Worm (Caenorhabditis elegans): ENCODE data around the gene swsn-7.

The swsn-7 gene

DNA sequence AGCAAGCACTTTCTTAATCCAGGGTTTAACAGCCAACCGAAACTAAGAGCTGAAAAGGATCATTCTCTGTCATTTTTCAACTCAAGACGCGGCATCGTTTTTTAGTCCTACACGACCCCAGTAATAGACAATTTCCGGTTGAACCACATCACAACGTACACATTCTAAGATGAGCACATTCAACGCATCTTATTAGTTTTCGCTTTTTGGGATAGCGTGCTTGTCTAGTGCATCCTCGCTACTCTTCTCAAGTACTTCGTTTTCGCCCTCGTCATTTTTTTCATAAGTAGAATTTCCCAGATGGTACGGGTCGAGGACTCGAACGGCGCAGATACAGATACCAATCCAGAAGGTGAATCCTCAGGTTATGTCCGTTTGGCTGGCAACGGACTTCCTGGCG is 14.7 kb upstream of the swsn-7 start, which contains the start of gene T05H10.1:
TSS of gene T05H10.1 (plus strand) at position 301 of the 400 bp plus-strand sequence.
- TF ChIP-seq ceh-16 (tag; optimal IDR thresholded peaks at IDR 0.05) (no peak), unc-62 (GFP tag; optimal IDR thresholded peaks at IDR 0.05) (no peak), peb-1 (tag; optimal IDR thresholded peaks at IDR 0.05) (no peak), blmp-1 (tag; optimal IDR thresholded peaks at IDR 0.05; ENCODE audit: insufficient read depth) (no peak), nhr-129 (tag; optimal IDR thresholded peaks at IDR 0.05) (no peak), C34F6.9 (tag; optimal IDR thresholded peaks at IDR 0.05) (no peak), lin-13 (GFP tag; optimal IDR thresholded peaks at IDR 0.05) (no peak), aly-2 (tag; optimal IDR thresholded peaks at IDR 0.05) (no peak), mab-5 (tag; optimal IDR thresholded peaks at IDR 0.05) (no peak), skn-1 (tag; optimal IDR thresholded peaks at IDR 0.05) (no peak), alr-1 (tag; optimal IDR thresholded peaks at IDR 0.05) (no peak), lin-39 (tag; optimal IDR thresholded peaks at IDR 0.05) (no peak), nhr-25 (tag; optimal IDR thresholded peaks at IDR 0.05) (no peak), ceh-82 (tag; optimal IDR thresholded peaks at IDR 0.05) (no peak), nhr-11 (tag; optimal IDR thresholded peaks at IDR 0.05) (no peak), ztf-4 (tag; optimal IDR thresholded peaks at IDR 0.05) (no peak), ZK546.5 (tag; optimal IDR thresholded peaks at IDR 0.05) (no peak), crh-2 (tag; optimal IDR thresholded peaks at IDR 0.05) (no peak)

DNA sequence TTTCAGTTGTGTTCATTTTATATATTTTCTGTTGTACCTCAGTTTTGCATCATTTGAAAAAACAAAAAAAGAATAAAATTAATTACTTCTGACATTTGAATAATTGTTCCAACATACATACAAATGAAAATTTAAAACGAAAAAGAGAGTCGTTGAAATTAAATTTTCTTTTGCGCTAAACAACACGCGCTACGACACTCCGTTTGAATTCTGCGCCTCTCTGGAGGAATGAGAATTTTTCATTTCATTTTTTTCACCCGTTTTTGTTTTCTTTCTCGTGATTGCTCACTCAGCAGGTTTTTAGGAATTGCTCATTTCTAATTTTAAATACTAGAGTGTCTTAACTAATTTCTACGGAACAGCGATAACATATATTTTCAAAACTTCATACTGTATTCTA is 14.1 kb upstream of the swsn-7 start:
- TF ChIP-seq lin-13 (GFP tag; optimal IDR thresholded peaks at IDR 0.05): peak; percentile 34
- TF ChIP-seq C34F6.9 (tag; optimal IDR thresholded peaks at IDR 0.05): peak; percentile 66
- TF ChIP-seq lsy-2 (tag; optimal IDR thresholded peaks at IDR 0.05): peak in 1 of 2 experiments; percentile 69
- peak; percentile 67 for TF ChIP-seq unc-55 (GFP tag; optimal IDR thresholded peaks at IDR 0.05)
- no peak for TF ChIP-seq ztf-1 (GFP tag; conservative IDR thresholded peaks at IDR 0.05)
- TF ChIP-seq nhr-6 (tag; optimal IDR thresholded peaks at IDR 0.05): no peak
- no peak for TF ChIP-seq nhr-21 (tag; optimal IDR thresholded peaks at IDR 0.05)
- TF ChIP-seq fos-1 (tag; optimal IDR thresholded peaks at IDR 0.05): no peak
- TF ChIP-seq nhr-10 (tag; optimal IDR thresholded peaks at IDR 0.05): no peak
- no peak for TF ChIP-seq zag-1 (tag; optimal IDR thresholded peaks at IDR 0.05)
- TF ChIP-seq ztf-11 (tag; optimal IDR thresholded peaks at IDR 0.05): no peak
- no peak for TF ChIP-seq unc-62 (GFP tag; optimal IDR thresholded peaks at IDR 0.05)
- TF ChIP-seq skn-1 (tag; optimal IDR thresholded peaks at IDR 0.05): no peak
- TF ChIP-seq mab-5 (tag; optimal IDR thresholded peaks at IDR 0.05): no peak
- no peak for TF ChIP-seq elt-3 (tag; optimal IDR thresholded peaks at IDR 0.05)
- no peak for TF ChIP-seq mbf-1 (tag; optimal IDR thresholded peaks at IDR 0.05)
- no peak for TF ChIP-seq ztf-4 (tag; optimal IDR thresholded peaks at IDR 0.05)
- no peak for TF ChIP-seq mdl-1 (tag; optimal IDR thresholded peaks at IDR 0.05)
- TF ChIP-seq nhr-129 (tag; optimal IDR thresholded peaks at IDR 0.05): peak; percentile 38

DNA sequence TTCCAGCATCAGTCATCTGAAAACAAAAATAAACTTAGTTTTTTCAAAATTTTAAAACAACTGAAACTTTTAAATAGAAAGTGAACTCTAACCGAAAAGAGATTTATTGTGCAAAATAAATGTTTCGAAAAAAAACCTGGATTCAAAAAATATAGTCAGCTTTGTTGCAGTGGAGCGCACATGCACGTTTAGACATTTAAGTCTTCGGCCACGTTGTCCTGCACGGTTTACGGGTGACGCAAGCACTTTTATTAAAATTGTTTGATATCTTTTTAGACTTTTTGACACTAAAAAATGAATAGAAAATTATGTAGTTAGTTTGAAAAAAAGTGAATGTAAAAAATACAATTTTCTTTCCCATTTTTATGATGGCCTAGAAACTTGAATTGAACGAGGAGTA is 11.9 kb upstream of the swsn-7 start, which contains the start of the genes ubh-4 and algn-6:
TSS of gene ubh-4 (minus strand) at position 182 of the 400 bp plus-strand sequence.
TSS of gene algn-6 (plus strand) at position 387 of the 400 bp plus-strand sequence.
- TF ChIP-seq crh-2 (tag; optimal IDR thresholded peaks at IDR 0.05) (peak; percentile 62), unc-55 (GFP tag; optimal IDR thresholded peaks at IDR 0.05) (peak; percentile 72), fos-1 (tag; optimal IDR thresholded peaks at IDR 0.05) (peak; percentile 45), egl-27 (tag; optimal IDR thresholded peaks at IDR 0.05) (no peak), ztf-1 (GFP tag; conservative IDR thresholded peaks at IDR 0.05) (no peak), nhr-25 (tag; optimal IDR thresholded peaks at IDR 0.05) (no peak), lsy-2 (tag; optimal IDR thresholded peaks at IDR 0.05) (peak; percentile 57 to 96), sma-3 (GFP tag; optimal IDR thresholded peaks at IDR 0.05) (peak; percentile 66), sma-9 (GFP tag; optimal IDR thresholded peaks at IDR 0.05) (peak; percentile 26), sma-9 (tag; optimal IDR thresholded peaks at IDR 0.05) (no peak), nhr-77 (tag; optimal IDR thresholded peaks at IDR 0.05) (no peak), nhr-10 (tag; optimal IDR thresholded peaks at IDR 0.05) (no peak), nhr-129 (tag; optimal IDR thresholded peaks at IDR 0.05) (peak; percentile 61), lin-39 (tag; optimal IDR thresholded peaks at IDR 0.05) (no peak), C34F6.9 (tag; optimal IDR thresholded peaks at IDR 0.05) (peak; percentile 86), skn-1 (tag; optimal IDR thresholded peaks at IDR 0.05) (peak; percentile 53), mbf-1 (tag; optimal IDR thresholded peaks at IDR 0.05) (no peak), lin-13 (GFP tag; optimal IDR thresholded peaks at IDR 0.05) (peak; percentile 6), gmeb-1 (tag; optimal IDR thresholded peaks at IDR 0.05) (peak; percentile 59), zag-1 (tag; optimal IDR thresholded peaks at IDR 0.05) (no peak)

DNA sequence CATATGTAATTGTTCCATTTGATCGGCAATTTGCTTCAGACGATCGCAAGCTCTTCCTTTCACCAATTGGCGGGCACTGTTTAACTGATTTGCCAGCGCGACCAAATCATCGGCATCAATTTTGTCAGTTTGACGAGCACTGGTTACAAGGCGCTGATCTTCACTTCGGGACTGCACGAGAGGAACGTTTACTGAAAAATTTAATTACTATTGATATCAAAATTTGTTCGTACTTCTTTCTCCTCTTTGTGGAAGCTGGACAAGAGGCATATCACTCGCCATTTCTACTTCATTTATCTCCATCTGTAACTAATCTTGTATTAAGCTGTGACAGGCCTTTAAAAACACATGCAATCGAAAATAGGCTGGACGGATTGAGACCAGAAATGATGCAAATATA is 10.3 kb upstream of the swsn-7 start, which contains the start of gene C08B11.9:
TSS of gene C08B11.9 (minus strand) at position 307 of the 400 bp plus-strand sequence.
- no peak for TF ChIP-seq nhr-10 (tag; optimal IDR thresholded peaks at IDR 0.05)
- TF ChIP-seq ztf-1 (GFP tag; conservative IDR thresholded peaks at IDR 0.05): no peak
- no peak for TF ChIP-seq lin-11 (tag; optimal IDR thresholded peaks at IDR 0.05)
- no peak for TF ChIP-seq dmd-4 (tag; optimal IDR thresholded peaks at IDR 0.05)
- TF ChIP-seq elt-1 (tag; optimal IDR thresholded peaks at IDR 0.05): no peak
- no peak for TF ChIP-seq blmp-1 (tag; optimal IDR thresholded peaks at IDR 0.05; ENCODE audit: insufficient read depth)
- TF ChIP-seq ztf-4 (tag; optimal IDR thresholded peaks at IDR 0.05): no peak
- TF ChIP-seq skn-1 (tag; optimal IDR thresholded peaks at IDR 0.05): no peak
- no peak for TF ChIP-seq unc-39 (tag; optimal IDR thresholded peaks at IDR 0.05)
- TF ChIP-seq ceh-82 (tag; optimal IDR thresholded peaks at IDR 0.05): no peak
- TF ChIP-seq lin-39 (tag; optimal IDR thresholded peaks at IDR 0.05): no peak
- no peak for TF ChIP-seq gmeb-1 (tag; optimal IDR thresholded peaks at IDR 0.05)
